Worm (Caenorhabditis elegans) whole organism, L2 larva: ENCODE measurements around the gene srd-25.

Source experiments
- mdl-1 ChIP-seq, 2 experiments: fragments of 150-350 bp in 1 of 2; sonication (generic microtip) in 1 of 2; optimal IDR thresholded peaks; 2 replicates each; lab custom pipeline; 2017; ENCODE audit warnings: missing biosample characterization in 2 of 2, missing genetic modification characterization in 2 of 2
- nhr-23 ChIP-seq: fragments of 150-350 bp; optimal IDR thresholded peaks from 2 replicates; lab custom pipeline; 2014; ENCODE audit warnings: missing biosample characterization, missing genetic modification reagents, missing genetic modification characterization
- skn-1 ChIP-seq: sonication (generic microtip); optimal IDR thresholded peaks from 2 replicates; lab custom pipeline; 2017; ENCODE audit warnings: missing biosample characterization, missing genetic modification characterization
- snpc-4 ChIP-seq: fragments of 150-350 bp; optimal IDR thresholded peaks from 2 replicates; lab custom pipeline; 2014; ENCODE audit warnings: missing biosample characterization, missing genetic modification characterization
- unc-39 ChIP-seq: fragments of 150-350 bp; optimal IDR thresholded peaks from 2 replicates; lab custom pipeline; 2014; ENCODE audit warnings: missing biosample characterization, missing genetic modification characterization
- ztf-4 ChIP-seq: fragments of 150-350 bp; optimal IDR thresholded peaks from 2 replicates; lab custom pipeline; 2014; ENCODE audit warnings: missing biosample characterization, missing genetic modification characterization

ce11 chrV:7622011-7622465, 9.8 kb upstream of the srd-25 start, which contains the start of gene C50E3.12:
- no peak for TF ChIP-seq mdl-1 (tag; optimal IDR thresholded peaks at IDR 0.05; lab: Kevin White, UChicago)
- TF ChIP-seq unc-39 (tag; lab: Kevin White, UChicago) = no peak
- no peak for TF ChIP-seq nhr-23 (tag; lab: Kevin White, UChicago)
- TF ChIP-seq snpc-4 (tag; lab: Kevin White, UChicago) = no peak
- TF ChIP-seq ztf-4 (tag; lab: Kevin White, UChicago) = no peak
- TF ChIP-seq skn-1 (tag; lab: Kevin White, UChicago) = no peak
